Worm (Caenorhabditis elegans) whole organism, L2 larva: ENCODE results near the gene smim-14.

Source experiments
- C34F6.9 ChIP-seq: fragments of 150-350 bp; optimal IDR thresholded peaks from 2 replicates; lab custom pipeline; 2014; ENCODE audit warnings: missing biosample characterization, missing genetic modification characterization
- F13H6.1 ChIP-seq: sonication (generic microtip); optimal IDR thresholded peaks from 2 replicates; lab custom pipeline; 2016; ENCODE audit warnings: missing genetic modification characterization, missing compliant biosample characterization
- R02D3.7 ChIP-seq: fragments of 150-350 bp; optimal IDR thresholded peaks from 2 replicates; lab custom pipeline; 2014; ENCODE audit warnings: missing biosample characterization, missing genetic modification characterization
- ZK546.5 ChIP-seq: sonication (generic microtip); optimal IDR thresholded peaks from 2 replicates; lab custom pipeline; 2017; ENCODE audit warnings: missing biosample characterization, missing genetic modification characterization
- alr-1 ChIP-seq: fragments of 150-350 bp; optimal IDR thresholded peaks from 2 replicates; lab custom pipeline; 2014; ENCODE audit warnings: missing biosample characterization, missing genetic modification characterization
- aly-2 ChIP-seq: fragments of 150-350 bp; optimal IDR thresholded peaks from 2 replicates; lab custom pipeline; 2014; ENCODE audit warnings: missing biosample characterization, missing genetic modification characterization
- ama-1 ChIP-seq: fragments of 150-350 bp; optimal IDR thresholded peaks from 2 replicates; lab custom pipeline; 2018; ENCODE audit warnings: inconsistent platforms
- ceh-82 ChIP-seq: fragments of 150-350 bp; optimal IDR thresholded peaks from 2 replicates; lab custom pipeline; 2014; ENCODE audit warnings: missing biosample characterization, missing genetic modification characterization
- crh-2 ChIP-seq: sonication (generic microtip); optimal IDR thresholded peaks from 2 replicates; lab custom pipeline; 2017; ENCODE audit warnings: missing biosample characterization, missing genetic modification characterization
- egl-27 ChIP-seq: sonication (generic microtip); optimal IDR thresholded peaks from 3 replicates; lab custom pipeline; 2017; ENCODE audit warnings: missing biosample characterization, missing genetic modification reagents, missing genetic modification characterization
- elt-1 ChIP-seq: fragments of 150-350 bp; optimal IDR thresholded peaks from 2 replicates; lab custom pipeline; 2014; ENCODE audit warnings: missing biosample characterization, missing genetic modification characterization
- fos-1 ChIP-seq: fragments of 150-350 bp; optimal IDR thresholded peaks from 2 replicates; lab custom pipeline; 2014; ENCODE audit warnings: missing biosample characterization, missing genetic modification characterization
- gmeb-1 ChIP-seq: fragments of 150-350 bp; optimal IDR thresholded peaks from 2 replicates; lab custom pipeline; 2014; ENCODE audit warnings: missing biosample characterization, missing genetic modification characterization
- lin-11 ChIP-seq: fragments of 150-350 bp; sonication (generic microtip); optimal IDR thresholded peaks from 2 replicates; lab custom pipeline; 2014; ENCODE audit warnings: missing biosample characterization, missing genetic modification characterization, inconsistent platforms, mixed read lengths
- lin-39 ChIP-seq: fragments of 150-350 bp; optimal IDR thresholded peaks from 2 replicates; lab custom pipeline; 2014; ENCODE audit warnings: missing biosample characterization, missing genetic modification reagents, missing genetic modification characterization
- mbf-1 ChIP-seq: sonication (generic microtip); optimal IDR thresholded peaks from 2 replicates; lab custom pipeline; 2017; ENCODE audit warnings: missing biosample characterization, missing genetic modification characterization
- nhr-10 ChIP-seq: sonication (generic microtip); optimal IDR thresholded peaks from 2 replicates; lab custom pipeline; 2017; ENCODE audit warnings: missing biosample characterization, missing genetic modification characterization
- nhr-12 ChIP-seq: fragments of 150-350 bp; optimal IDR thresholded peaks from 2 replicates; lab custom pipeline; 2014; ENCODE audit warnings: missing biosample characterization, missing genetic modification characterization
- nhr-129 ChIP-seq: fragments of 150-350 bp; optimal IDR thresholded peaks from 2 replicates; lab custom pipeline; 2014; ENCODE audit warnings: missing biosample characterization, missing genetic modification characterization
- nhr-21 ChIP-seq: fragments of 150-350 bp; optimal IDR thresholded peaks from 2 replicates; lab custom pipeline; 2014; ENCODE audit warnings: missing biosample characterization, missing genetic modification characterization
- nhr-6 ChIP-seq: fragments of 150-350 bp; optimal IDR thresholded peaks from 2 replicates; lab custom pipeline; 2014; ENCODE audit warnings: missing biosample characterization, missing genetic modification characterization
- peb-1 ChIP-seq: fragments of 150-350 bp; optimal IDR thresholded peaks from 2 replicates; lab custom pipeline; 2014; ENCODE audit warnings: missing biosample characterization, missing genetic modification characterization
- skn-1 ChIP-seq: sonication (generic microtip); optimal IDR thresholded peaks from 2 replicates; lab custom pipeline; 2017; ENCODE audit warnings: missing biosample characterization, missing genetic modification characterization
- sma-3 ChIP-seq: sonication (generic microtip); optimal IDR thresholded peaks from 2 replicates; lab custom pipeline; 2016; ENCODE audit warnings: missing genetic modification reagents, missing genetic modification characterization, missing compliant biosample characterization
- snpc-4 ChIP-seq: fragments of 150-350 bp; optimal IDR thresholded peaks from 2 replicates; lab custom pipeline; 2014; ENCODE audit warnings: missing biosample characterization, missing genetic modification characterization
- unc-39 ChIP-seq: fragments of 150-350 bp; optimal IDR thresholded peaks from 2 replicates; lab custom pipeline; 2014; ENCODE audit warnings: missing biosample characterization, missing genetic modification characterization
- unc-62 ChIP-seq: fragments of 150-350 bp; optimal IDR thresholded peaks from 2 replicates; lab custom pipeline; 2014; ENCODE audit warnings: missing biosample characterization, missing genetic modification reagents, missing genetic modification characterization
- zag-1 ChIP-seq: fragments of 150-350 bp; optimal IDR thresholded peaks from 2 replicates; lab custom pipeline; 2014; ENCODE audit warnings: missing biosample characterization, missing genetic modification characterization
- ztf-1 ChIP-seq: fragments of 200-800 bp; sonication (Bioruptor generic); conservative IDR thresholded peaks from 2 replicates; pipeline ENCODE4 v1.3.6; 2022; ENCODE audit warnings: missing genetic modification characterization, missing compliant biosample characterization
- ztf-4 ChIP-seq: fragments of 150-350 bp; optimal IDR thresholded peaks from 2 replicates; lab custom pipeline; 2014; ENCODE audit warnings: missing biosample characterization, missing genetic modification characterization

Gene smim-14

DNA sequence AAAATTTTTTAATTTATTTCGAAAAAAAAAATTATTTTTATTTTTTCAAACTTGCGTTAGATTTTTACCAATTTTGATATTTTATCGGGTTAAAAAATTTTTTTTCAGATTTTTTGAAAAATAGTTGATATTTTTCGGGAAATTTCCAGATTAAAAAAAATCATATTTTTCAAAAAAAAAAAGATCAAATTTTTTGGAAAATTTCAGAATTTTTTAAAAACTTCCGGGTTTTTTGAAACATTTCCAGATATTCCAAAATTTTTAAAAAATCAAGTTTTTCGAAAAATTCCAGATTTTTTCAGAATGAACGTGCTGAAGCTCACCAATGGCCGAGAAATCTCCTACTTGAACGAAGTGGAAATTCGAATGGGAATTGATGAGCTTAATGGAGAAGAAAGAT, 44.1 kb downstream of the smim-14 start, which contains the start of gene metl-18:
Gene metl-18 (plus strand): TSS at position 301 of the 400 bp plus-strand sequence.
- TF ChIP-seq nhr-10 (tag; lab: Kevin White, UChicago) (no peak), nhr-21 (tag; lab: Kevin White, UChicago) (no peak), snpc-4 (tag; lab: Kevin White, UChicago) (no peak), peb-1 (tag; lab: Kevin White, UChicago) (no peak), ztf-1 (GFP tag; lab: Robert Waterston, UW) (no peak), lin-39 (tag; lab: Kevin White, UChicago) (no peak), ama-1 (lab: Kevin White, UChicago) (no peak), gmeb-1 (tag; lab: Kevin White, UChicago) (no peak), unc-62 (no peak), nhr-6 (no peak), alr-1 (tag; lab: Kevin White, UChicago) (no peak), mbf-1 (tag; lab: Kevin White, UChicago) (no peak), R02D3.7 (tag; lab: Kevin White, UChicago) (no peak)

DNA sequence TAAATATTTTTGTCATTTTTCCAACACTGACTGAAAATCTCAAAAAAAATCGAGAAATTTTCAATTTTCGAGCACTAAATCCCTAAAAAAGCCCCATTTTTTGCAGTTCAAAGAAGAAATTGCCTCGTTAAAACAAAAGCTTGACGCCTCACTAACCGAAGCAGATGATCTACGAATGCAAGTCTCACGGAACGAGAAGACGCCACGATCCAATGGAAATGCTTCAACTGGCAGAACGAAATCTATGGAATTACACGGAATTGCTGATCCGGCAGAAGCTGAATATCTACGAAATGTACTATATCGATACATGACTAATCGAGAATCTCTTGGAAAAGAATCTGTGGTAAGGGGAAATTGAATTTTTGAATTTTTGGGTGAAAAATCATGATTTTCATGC, 45.6 kb downstream of the smim-14 start:
- TF ChIP-seq ztf-4: no peak
- no peak for TF ChIP-seq egl-27 (tag; lab: Kevin White, UChicago)
- TF ChIP-seq ZK546.5 (tag; lab: Kevin White, UChicago): no peak
- TF ChIP-seq aly-2: no peak
- TF ChIP-seq C34F6.9 (tag; lab: Kevin White, UChicago): no peak
- no peak for TF ChIP-seq crh-2 (tag; lab: Kevin White, UChicago)
- no peak for TF ChIP-seq nhr-129 (tag; lab: Kevin White, UChicago)
- no peak for TF ChIP-seq ceh-82 (tag; lab: Kevin White, UChicago)
- TF ChIP-seq R02D3.7 (tag; lab: Kevin White, UChicago): no peak
- TF ChIP-seq elt-1 (tag; lab: Kevin White, UChicago): no peak
- no peak for TF ChIP-seq zag-1 (tag; lab: Kevin White, UChicago)
- no peak for TF ChIP-seq gmeb-1 (tag; lab: Kevin White, UChicago)
- no peak for TF ChIP-seq sma-3 (GFP tag; lab: Kevin White, UChicago)
- no peak for TF ChIP-seq nhr-10 (tag; lab: Kevin White, UChicago)

DNA sequence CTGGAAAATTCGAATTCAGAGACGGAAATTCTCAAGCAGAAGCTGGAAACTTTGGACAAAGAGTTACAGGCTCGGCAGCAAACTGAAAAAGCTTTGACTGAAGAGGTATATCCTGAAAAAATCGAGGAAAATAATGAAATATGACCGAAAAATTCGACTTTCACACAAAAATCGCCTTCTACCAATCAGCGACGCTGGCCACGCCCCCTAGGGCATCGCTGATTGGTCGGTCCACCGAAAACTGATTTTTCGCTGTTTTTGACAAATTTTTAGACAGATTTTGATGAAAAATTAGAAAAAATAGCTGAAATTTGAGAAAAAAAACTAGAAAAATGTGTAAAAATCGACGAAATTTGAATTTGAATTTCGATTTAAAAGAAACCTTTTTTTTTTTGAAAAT, 50.6 kb downstream of the smim-14 start:
- TF ChIP-seq snpc-4 (tag; lab: Kevin White, UChicago): no peak
- TF ChIP-seq nhr-12: no peak
- no peak for TF ChIP-seq aly-2
- TF ChIP-seq lin-11 (tag; lab: Kevin White, UChicago): no peak
- TF ChIP-seq ceh-82 (tag; lab: Kevin White, UChicago): no peak
- TF ChIP-seq skn-1: no peak
- no peak for TF ChIP-seq unc-39
- no peak for TF ChIP-seq fos-1 (tag; lab: Kevin White, UChicago)
- no peak for TF ChIP-seq F13H6.1 (tag; lab: Kevin White, UChicago)
- no peak for TF ChIP-seq alr-1 (tag; lab: Kevin White, UChicago)
- TF ChIP-seq ama-1 (lab: Kevin White, UChicago): no peak
